Worm (Caenorhabditis elegans) whole organism, early embryonic: ENCODE data around the gene F59B10.5.

Experiments
- B0310.2 ChIP-seq: sonication (generic microtip); optimal IDR thresholded peaks from 2 replicates; lab custom pipeline; 2016; ENCODE audit warnings: mild to moderate bottlenecking, missing genetic modification characterization, missing compliant biosample characterization
- F13C5.2 ChIP-seq: sonication (generic microtip); optimal IDR thresholded peaks from 2 replicates; lab custom pipeline; 2017; ENCODE audit warnings: mild to moderate bottlenecking, missing genetic modification characterization, inconsistent platforms, missing compliant biosample characterization
- aly-1 ChIP-seq: sonication (generic microtip); optimal IDR thresholded peaks from 2 replicates; lab custom pipeline; 2016; ENCODE audit warnings: missing genetic modification characterization, missing compliant biosample characterization
- ama-1 ChIP-seq: fragments of 150-350 bp; optimal IDR thresholded peaks from 2 replicates; lab custom pipeline; 2014
- ceh-13 ChIP-seq: fragments of 200-800 bp; sonication (Bioruptor generic); optimal IDR thresholded peaks from 2 replicates; lab custom pipeline; 2018; ENCODE audit warnings: mild to moderate bottlenecking, missing genetic modification characterization, missing compliant biosample characterization
- ceh-36 ChIP-seq: sonication (generic microtip); optimal IDR thresholded peaks from 2 replicates; lab custom pipeline; 2016; ENCODE audit warnings: missing genetic modification characterization, inconsistent platforms, missing compliant biosample characterization
- ets-7 ChIP-seq: sonication (generic microtip); optimal IDR thresholded peaks from 2 replicates; lab custom pipeline; 2016; ENCODE audit warnings: missing genotype, missing genetic modification characterization, missing compliant biosample characterization
- flt-1 ChIP-seq: fragments of 200-800 bp; sonication (Bioruptor generic); IDR thresholded peaks from 2 replicates; pipeline ENCODE4 v1.3.6; 2022; ENCODE audit warnings: missing genetic modification characterization, missing compliant biosample characterization
- hmbx-1 ChIP-seq: sonication (generic microtip); optimal IDR thresholded peaks from 2 replicates; lab custom pipeline; 2016; ENCODE audit warnings: mild to moderate bottlenecking, missing genetic modification characterization, missing compliant biosample characterization
- hmg-4 ChIP-seq: fragments of 200-800 bp; sonication (Bioruptor generic); optimal IDR thresholded peaks from 2 replicates; lab custom pipeline; 2018; ENCODE audit warnings: mild to moderate bottlenecking, missing genetic modification characterization, missing compliant biosample characterization
- hnd-1 ChIP-seq: sonication (generic microtip); optimal IDR thresholded peaks from 2 replicates; lab custom pipeline; 2016; ENCODE audit warnings: missing genetic modification characterization, missing compliant biosample characterization
- pes-1 ChIP-seq: fragments of 200-800 bp; sonication (Bioruptor generic); IDR thresholded peaks from 2 replicates; pipeline ENCODE4 v1.3.6; 2022; ENCODE audit warnings: missing genetic modification reagents, missing genetic modification characterization, missing compliant biosample characterization
- scrt-1 ChIP-seq: fragments of 200-800 bp; sonication (Bioruptor generic); IDR thresholded peaks from 2 replicates; pipeline ENCODE4 v1.3.6; 2022; ENCODE audit warnings: missing genetic modification characterization, missing compliant biosample characterization
- sea-1 ChIP-seq: fragments of 200-800 bp; sonication (Bioruptor generic); conservative IDR thresholded peaks from 2 replicates; pipeline ENCODE4 v1.3.6; 2022; ENCODE audit warnings: missing genetic modification characterization, missing compliant biosample characterization
- tbx-11 ChIP-seq: fragments of 200-800 bp; sonication (Bioruptor generic); IDR thresholded peaks from 2 replicates; pipeline ENCODE4 v1.3.6; 2022; ENCODE audit warnings: missing genetic modification characterization, missing compliant biosample characterization
- tbx-37 ChIP-seq: fragments of 200-800 bp; sonication (Bioruptor generic); conservative IDR thresholded peaks from 2 replicates; pipeline ENCODE4 v1.3.6; 2022; ENCODE audit warnings: missing genetic modification reagents, missing genetic modification characterization, missing compliant biosample characterization
- tra-4 ChIP-seq: sonication (generic microtip); optimal IDR thresholded peaks from 2 replicates; lab custom pipeline; 2017; ENCODE audit warnings: missing genetic modification characterization, missing compliant biosample characterization

Gene F59B10.5

DNA sequence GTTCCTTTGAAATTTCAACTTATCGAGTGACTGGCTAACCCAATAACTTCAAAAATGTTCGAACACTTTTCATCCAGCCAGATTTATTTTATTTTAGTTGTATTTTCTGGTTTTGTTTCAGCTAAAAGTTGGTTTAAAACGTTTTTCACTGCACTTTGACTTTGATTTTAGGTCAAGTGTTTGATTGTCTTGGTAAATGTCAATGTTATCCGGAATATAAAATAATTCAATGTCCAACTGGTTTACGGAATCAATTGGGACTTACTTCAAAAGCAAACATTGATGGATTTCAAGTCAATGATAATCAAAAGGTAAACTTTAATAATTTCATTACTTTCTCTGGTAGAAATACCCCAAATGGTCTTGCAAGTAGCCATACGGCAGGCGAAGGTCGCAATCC is 39.6 kb downstream of the F59B10.5 start:
- TF ChIP-seq ama-1 (lab: Kevin White, UChicago) (no peak), ceh-13 (GFP tag; lab: Kevin White, UChicago) (no peak), sea-1 (GFP tag; lab: Robert Waterston, UW) (no peak), hmg-4 (no peak), scrt-1 (GFP tag; lab: Robert Waterston, UW) (no peak), aly-1 (no peak), hmbx-1 (tag; lab: Kevin White, UChicago) (no peak), ets-7 (tag; lab: Kevin White, UChicago) (no peak), tbx-11 (GFP tag; lab: Robert Waterston, UW) (no peak), pes-1 (GFP tag; lab: Robert Waterston, UW) (no peak), ceh-36 (tag; lab: Kevin White, UChicago) (no peak), hnd-1 (no peak), tbx-37 (GFP tag; lab: Robert Waterston, UW) (no peak), F13C5.2 (tag; lab: Kevin White, UChicago) (no peak), flt-1 (no peak), B0310.2 (no peak)

DNA sequence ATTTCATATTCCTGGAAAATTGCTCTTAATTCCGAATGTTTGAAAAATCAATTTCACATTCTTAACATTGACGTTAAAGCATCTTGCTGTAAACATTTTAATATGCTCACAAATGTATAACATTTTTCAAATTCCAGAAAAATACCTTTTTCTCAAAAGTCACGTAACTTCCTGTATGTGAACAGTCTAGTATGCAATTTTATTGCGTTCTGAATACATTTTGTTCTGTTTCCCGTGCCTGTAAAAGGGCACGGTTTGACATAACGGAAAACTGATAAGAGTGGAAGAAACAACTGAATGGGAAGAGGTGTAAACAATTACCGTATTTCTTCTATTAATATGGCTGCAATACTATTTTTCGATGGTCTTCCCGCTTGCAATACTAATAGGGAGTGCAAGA is 40.6 kb downstream of the F59B10.5 start:
- TF ChIP-seq F13C5.2 (tag; lab: Kevin White, UChicago) (no peak), flt-1 (no peak), ets-7 (tag; lab: Kevin White, UChicago) (no peak), tbx-11 (GFP tag; lab: Robert Waterston, UW) (no peak), scrt-1 (GFP tag; lab: Robert Waterston, UW) (no peak), sea-1 (GFP tag; lab: Robert Waterston, UW) (no peak), hnd-1 (no peak), ceh-36 (tag; lab: Kevin White, UChicago) (no peak), ama-1 (lab: Kevin White, UChicago) (no peak), tra-4 (tag; lab: Kevin White, UChicago) (no peak), hmbx-1 (tag; lab: Kevin White, UChicago) (no peak), tbx-37 (GFP tag; lab: Robert Waterston, UW) (no peak), hmg-4 (no peak), aly-1 (no peak)

DNA sequence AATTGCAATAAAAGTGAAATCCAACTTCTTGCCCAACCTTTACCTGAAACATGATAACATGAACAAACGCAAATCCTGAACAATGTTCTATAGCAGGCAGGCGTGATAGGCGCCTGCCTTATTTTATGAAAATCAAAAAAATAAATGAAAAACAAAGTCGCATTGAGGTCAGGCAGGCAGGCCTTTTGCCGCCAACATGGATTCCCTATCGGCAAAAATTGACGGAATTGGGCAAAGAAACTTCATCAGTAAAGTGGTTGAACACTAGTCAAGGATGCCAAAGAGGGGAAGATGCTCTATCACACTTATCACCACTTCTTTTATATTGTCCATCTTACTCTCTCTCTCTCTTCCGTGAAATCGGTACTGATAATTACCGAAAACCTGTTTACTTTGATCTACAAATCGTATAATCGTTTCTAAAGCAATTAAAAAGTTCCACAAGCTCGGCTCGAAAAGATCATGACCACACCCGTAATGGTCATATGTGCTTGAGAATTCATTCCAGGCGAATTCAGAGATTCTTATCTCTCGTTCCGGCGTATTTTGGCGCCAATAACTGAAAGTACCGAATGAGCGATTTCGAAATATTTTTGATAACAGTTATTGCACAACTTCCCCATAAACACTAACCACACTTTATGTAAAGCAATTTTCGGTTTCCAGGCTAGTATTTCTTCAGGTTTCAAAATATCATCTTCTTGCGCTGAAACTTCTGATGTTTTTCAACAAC is 41.5 kb downstream of the F59B10.5 start, which contains the start of the genes clec-60 and ZK666.11:
Gene clec-60 (minus strand): TSS at position 51 of the 733 bp plus-strand sequence.
Gene ZK666.11 (plus strand): TSS at position 699 of the 733 bp plus-strand sequence.
- TF ChIP-seq tbx-11 (GFP tag; lab: Robert Waterston, UW): no peak
- TF ChIP-seq sea-1 (GFP tag; lab: Robert Waterston, UW): no peak
- no peak for TF ChIP-seq hnd-1
- no peak for TF ChIP-seq aly-1
- no peak for TF ChIP-seq pes-1 (GFP tag; lab: Robert Waterston, UW)
- no peak for TF ChIP-seq flt-1
- TF ChIP-seq F13C5.2 (tag; lab: Kevin White, UChicago): no peak
- no peak for TF ChIP-seq tra-4 (tag; lab: Kevin White, UChicago)
- no peak for TF ChIP-seq scrt-1 (GFP tag; lab: Robert Waterston, UW)
- TF ChIP-seq ets-7 (tag; lab: Kevin White, UChicago): no peak
- TF ChIP-seq hmg-4: no peak

DNA sequence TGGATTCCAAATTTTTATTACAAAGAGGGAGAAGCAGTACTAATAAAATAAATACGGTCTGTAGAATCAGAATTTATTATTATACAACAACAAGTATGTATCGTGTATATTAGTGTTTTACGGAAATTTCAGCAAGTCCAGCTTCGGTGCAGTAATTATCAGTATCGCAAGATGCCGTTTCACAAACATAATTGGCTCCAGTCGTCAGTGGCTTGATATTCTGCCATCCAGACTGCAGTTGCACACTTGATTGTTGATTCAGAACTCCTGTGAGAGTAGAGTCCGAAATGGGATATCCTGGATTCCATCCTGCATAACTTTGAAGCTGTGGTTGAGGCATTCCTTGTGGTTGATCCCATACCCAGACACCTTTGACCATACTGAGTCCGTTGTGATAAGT is 43.4 kb downstream of the F59B10.5 start:
- TF ChIP-seq aly-1: no peak
- TF ChIP-seq B0310.2: no peak
- no peak for TF ChIP-seq F13C5.2 (tag; lab: Kevin White, UChicago)
- no peak for TF ChIP-seq flt-1

ce11 chrII:10479348-10479747 is 44.1 kb downstream of the F59B10.5 start, which contains the start of gene clec-59:
Gene clec-59 (minus strand): TSS chrII:10479448.
- no peak for TF ChIP-seq hmg-4
- no peak for TF ChIP-seq ama-1 (lab: Kevin White, UChicago)

DNA sequence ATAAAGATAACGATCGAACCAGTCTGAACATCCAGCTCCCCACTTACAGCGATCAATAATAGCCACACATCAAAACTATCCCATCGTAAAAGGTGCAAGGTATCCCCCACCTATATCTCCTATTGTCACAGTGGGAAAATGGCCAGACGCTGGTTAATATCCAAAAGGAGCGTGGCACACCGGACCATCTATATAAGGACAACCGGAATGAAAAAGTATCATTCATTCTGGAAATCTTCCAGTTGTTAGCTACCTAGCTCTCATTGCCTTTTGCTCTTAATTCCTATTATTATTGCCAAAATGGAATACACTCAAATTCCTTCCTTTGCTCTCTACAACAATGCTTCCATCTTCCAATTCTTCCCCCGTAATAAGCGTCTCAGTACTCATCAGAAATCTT is 46.5 kb downstream of the F59B10.5 start, which contains the start of gene ZK666.4:
Gene ZK666.4 (plus strand): TSS at position 301 of the 400 bp plus-strand sequence.
- no peak for TF ChIP-seq hmbx-1 (tag; lab: Kevin White, UChicago)
- TF ChIP-seq aly-1: no peak
- TF ChIP-seq scrt-1 (GFP tag; lab: Robert Waterston, UW): no peak
- no peak for TF ChIP-seq ets-7 (tag; lab: Kevin White, UChicago)
- TF ChIP-seq tra-4 (tag; lab: Kevin White, UChicago): no peak
- no peak for TF ChIP-seq ceh-36 (tag; lab: Kevin White, UChicago)
- TF ChIP-seq B0310.2: no peak

ce11 chrII:10476039-10476438 is 47.4 kb downstream of the F59B10.5 start, which contains the start of gene clec-58:
Gene clec-58 (minus strand): TSS chrII:10476139.
- TF ChIP-seq F13C5.2 (tag; lab: Kevin White, UChicago) (no peak), sea-1 (GFP tag; lab: Robert Waterston, UW) (no peak), ama-1 (lab: Kevin White, UChicago) (no peak)

- TF ChIP-seq ama-1 (lab: Kevin White, UChicago) (no peak), hnd-1 (no peak), scrt-1 (GFP tag; lab: Robert Waterston, UW) (no peak), F13C5.2 (tag; lab: Kevin White, UChicago) (no peak), ets-7 (tag; lab: Kevin White, UChicago) (no peak), hmg-4 (no peak), B0310.2 (no peak), ceh-13 (GFP tag; lab: Kevin White, UChicago) (no peak), tra-4 (tag; lab: Kevin White, UChicago) (no peak), ceh-36 (tag; lab: Kevin White, UChicago) (no peak), sea-1 (GFP tag; lab: Robert Waterston, UW) (no peak), pes-1 (GFP tag; lab: Robert Waterston, UW) (no peak), tbx-11 (GFP tag; lab: Robert Waterston, UW) (no peak), aly-1 (no peak), hmbx-1 (tag; lab: Kevin White, UChicago) (no peak), tbx-37 (GFP tag; lab: Robert Waterston, UW) (no peak), flt-1 (no peak)
These were observed 51.7 kb downstream of the F59B10.5 start, which contains the start of gene ZK666.2 for ce11 chrII:10471790-10472189. Gene ZK666.2 (minus strand): TSS chrII:10471890.
